Fruit fly (Drosophila melanogaster) whole organism: ENCODE measurements around the gene Rac1.

Experiments
- CG8478 ChIP-seq: fragments of >200 bp; optimal IDR thresholded peaks from 2 replicates; lab custom pipeline; 2018; ENCODE audit warnings: inconsistent platforms
- Dll ChIP-seq: fragments of >200 bp; optimal IDR thresholded peaks from 2 replicates; lab custom pipeline; 2017
- EcR ChIP-seq, 2 experiments: fragments of >200 bp; optimal IDR thresholded peaks; 2 replicates each; lab custom pipeline; 2017; ENCODE audit warnings: missing biosample characterization in 2 of 2, missing genetic modification characterization in 2 of 2, missing genetic modification reagents in 2 of 2
- psq ChIP-seq: fragments of >200 bp; optimal IDR thresholded peaks from 2 replicates; lab custom pipeline; 2017
- usp ChIP-seq: fragments of >200 bp; optimal IDR thresholded peaks from 2 replicates; lab custom pipeline; 2017; ENCODE audit warnings: missing biosample characterization, missing genetic modification characterization, mixed read lengths

DNA sequence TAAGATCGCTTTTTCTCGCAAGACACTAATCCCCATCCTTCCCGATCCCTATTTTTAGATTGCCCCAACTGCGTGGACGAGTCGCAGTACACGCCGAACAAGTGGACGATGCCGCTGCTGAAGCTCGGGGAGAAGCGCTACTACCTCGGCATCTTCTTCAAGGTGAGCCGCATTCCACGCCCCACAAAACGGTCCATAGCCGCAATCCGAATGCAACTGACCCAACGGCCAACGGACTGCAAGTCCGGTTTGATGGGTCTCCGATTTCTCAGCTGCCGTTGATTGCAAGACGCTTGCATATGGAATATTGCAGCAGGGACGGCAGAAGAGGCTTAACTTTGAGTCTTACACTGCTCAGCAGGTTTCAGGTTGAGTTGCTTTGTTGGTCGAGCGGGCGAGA, 33.5 kb downstream of the Rac1 start:
- TF ChIP-seq CG8478 (lab: Kevin White, UChicago) (no peak), psq (lab: Kevin White, UChicago) (no peak), EcR (GFP tag; optimal IDR thresholded peaks at IDR 0.05; lab: Kevin White, UChicago) (no peak), usp (GFP tag; lab: Kevin White, UChicago) (no peak), Dll (lab: Kevin White, UChicago) (no peak)
